ENCODE assay signal across 4 fruit fly cellular contexts in genomic region chrX:8669434-8669833, dm6.
A peak's percentile ranks its signal among the peaks of the same experiment; 100 is the strongest.
TF ChIP-seq lines count a peak whose summit lies in the region.

No protein-coding gene starts in this region.

- TF ChIP-seq CTCF in whole organism, embryonic (GFP tag; optimal IDR thresholded peaks at IDR 0.05; lab: Kevin White, UChicago): no peak

TF ChIP-seq in whole organism, embryonic, 481 proteins besides CTCF, POLR2A, EP300 and RAD21 (continues in another document):
- TF ChIP-seq tup (GFP tag; optimal IDR thresholded peaks at IDR 0.05; lab: Kevin White, UChicago) (no peak), CG11504 (tag; optimal IDR thresholded peaks at IDR 0.05; lab: Kevin White, UChicago) (peak; percentile 0), twi (tag; optimal IDR thresholded peaks at IDR 0.05; lab: Kevin White, UChicago) (no peak), pnt (GFP tag; optimal IDR thresholded peaks at IDR 0.05; lab: Kevin White, UChicago) (no peak), schlank (tag; optimal IDR thresholded peaks at IDR 0.05; lab: Kevin White, UChicago) (no peak), CG17361 (GFP tag; IDR thresholded peaks at IDR 0.05; lab: Robert Waterston, UW) (0 out of 3 replicates have a peak, but pooled peaks have one; percentile 27), Hsf (GFP tag; optimal IDR thresholded peaks at IDR 0.05; lab: Kevin White, UChicago) (no peak), E2f1 (GFP tag; IDR thresholded peaks at IDR 0.05; lab: Robert Waterston, UW) (no peak), p53 (GFP tag; optimal IDR thresholded peaks at IDR 0.05; lab: Kevin White, UChicago) (no peak), CG17328 (GFP tag; IDR thresholded peaks at IDR 0.05; lab: Robert Waterston, UW) (peak; percentile 51; the same call in 1 of the 2 replicates), D19A (tag; optimal IDR thresholded peaks at IDR 0.05; lab: Kevin White, UChicago) (no peak), lmd (GFP tag; IDR thresholded peaks at IDR 0.05; lab: Robert Waterston, UW) (no peak), Ada2b (GFP tag; IDR thresholded peaks at IDR 0.05; lab: Robert Waterston, UW) (no peak), Blimp-1 (GFP tag; optimal IDR thresholded peaks at IDR 0.05; lab: Kevin White, UChicago) (peak; percentile 24), fru (optimal IDR thresholded peaks at IDR 0.05; lab: Kevin White, UChicago) (no peak), gem (tag; optimal IDR thresholded peaks at IDR 0.05; lab: Kevin White, UChicago) (peak; percentile 47), CG8765 (GFP tag; IDR thresholded peaks at IDR 0.05; lab: Robert Waterston, UW) (peak; percentile 33; the same call in 1 of the 2 replicates), dimm (GFP tag; IDR thresholded peaks at IDR 0.05; lab: Robert Waterston, UW) (no peak), sens (GFP tag; lab: Kevin White, UChicago) (peak; percentile 58), Trl (optimal IDR thresholded peaks at IDR 0.05; lab: Kevin White, UChicago) (no peak), Trl (GFP tag; optimal IDR thresholded peaks at IDR 0.05; lab: Kevin White, UChicago) (peak; percentile 5), zfh1 (GFP tag; IDR thresholded peaks at IDR 0.05; lab: Robert Waterston, UW) (peak; percentile 59; the same call in 2 of the 3 replicates), NFAT (GFP tag; IDR thresholded peaks at IDR 0.05; lab: Robert Waterston, UW) (no peak)

TF ChIP-seq in whole organism, prepupa, 60 proteins besides CTCF, POLR2A, EP300 and RAD21 (continues in another document):
- TF ChIP-seq Sox14 (GFP tag; optimal IDR thresholded peaks at IDR 0.05; lab: Kevin White, UChicago) (peak; percentile 10), Ets21C (GFP tag; optimal IDR thresholded peaks at IDR 0.05; lab: Kevin White, UChicago) (no peak), Sox102F (GFP tag; optimal IDR thresholded peaks at IDR 0.05; lab: Kevin White, UChicago) (no peak), CG3032 (tag; optimal IDR thresholded peaks at IDR 0.05; lab: Kevin White, UChicago) (no peak), Ets96B (tag; optimal IDR thresholded peaks at IDR 0.05; lab: Kevin White, UChicago) (peak; percentile 3), cyc (GFP tag; optimal IDR thresholded peaks at IDR 0.05; lab: Kevin White, UChicago) (peak; percentile 39), CG15336 (GFP tag; IDR thresholded peaks at IDR 0.05; lab: Robert Waterston, UW) (no peak), CG10631 (GFP tag; optimal IDR thresholded peaks at IDR 0.05; lab: Kevin White, UChicago) (no peak), net (GFP tag; optimal IDR thresholded peaks at IDR 0.05; lab: Kevin White, UChicago) (no peak), esn (GFP tag; optimal IDR thresholded peaks at IDR 0.05; lab: Kevin White, UChicago) (peak; percentile 50), pdm3 (GFP tag; optimal IDR thresholded peaks at IDR 0.05; lab: Kevin White, UChicago) (no peak), Met (GFP tag; optimal IDR thresholded peaks at IDR 0.05; lab: Kevin White, UChicago) (peak; percentile 39), Gug (GFP tag; IDR thresholded peaks at IDR 0.05; lab: Robert Waterston, UW) (no peak), Smox (GFP tag; optimal IDR thresholded peaks at IDR 0.05; lab: Kevin White, UChicago) (peak; percentile 21), topi (GFP tag; optimal IDR thresholded peaks at IDR 0.05; lab: Kevin White, UChicago) (peak; percentile 10), CG32006 (GFP tag; optimal IDR thresholded peaks at IDR 0.05; lab: Kevin White, UChicago) (no peak), Eip78C (GFP tag; lab: Kevin White, UChicago) (peak; percentile 71), Hr4 (GFP tag; optimal IDR thresholded peaks at IDR 0.05; lab: Kevin White, UChicago) (no peak), lz (GFP tag; optimal IDR thresholded peaks at IDR 0.05; lab: Kevin White, UChicago) (peak; percentile 47), Eip75B (GFP tag; optimal IDR thresholded peaks at IDR 0.05; lab: Kevin White, UChicago) (peak; percentile 7), CG16779 (tag; optimal IDR thresholded peaks at IDR 0.05; lab: Kevin White, UChicago) (no peak), CG8319 (GFP tag; optimal IDR thresholded peaks at IDR 0.05; lab: Kevin White, UChicago) (no peak), CG34406 (GFP tag; optimal IDR thresholded peaks at IDR 0.05; lab: Kevin White, UChicago) (peak; percentile 14), CG9139 (GFP tag; optimal IDR thresholded peaks at IDR 0.05; lab: Kevin White, UChicago) (no peak), Lpt (GFP tag; optimal IDR thresholded peaks at IDR 0.05; lab: Kevin White, UChicago) (no peak)

TF ChIP-seq in whole organism, pupa, 21 proteins besides CTCF, POLR2A, EP300 and RAD21:
- TF ChIP-seq Snoo (tag; optimal IDR thresholded peaks at IDR 0.05; lab: Kevin White, UChicago): peak; percentile 15
- peak; percentile 29 for TF ChIP-seq CG15710 (tag; optimal IDR thresholded peaks at IDR 0.05; lab: Kevin White, UChicago)
- TF ChIP-seq CG8159 (tag; optimal IDR thresholded peaks at IDR 0.05; lab: Kevin White, UChicago): peak; percentile 22
- no peak for TF ChIP-seq CG32121 (GFP tag; IDR thresholded peaks at IDR 0.05; lab: Robert Waterston, UW)

TF ChIP-seq in whole organism, wandering third instar larva, 38 proteins besides CTCF, POLR2A, EP300 and RAD21:
- TF ChIP-seq dl (GFP tag; optimal IDR thresholded peaks at IDR 0.05; lab: Kevin White, UChicago; ENCODE audit: insufficient read depth in 1 of 2, partially characterized antibody in 2 of 2): no peak
- TF ChIP-seq ey (GFP tag; optimal IDR thresholded peaks at IDR 0.05; lab: Kevin White, UChicago): peak; percentile 2
- no peak for TF ChIP-seq woc (GFP tag; optimal IDR thresholded peaks at IDR 0.05; lab: Kevin White, UChicago)
- peak; percentile 35 for TF ChIP-seq h (GFP tag; optimal IDR thresholded peaks at IDR 0.05; lab: Kevin White, UChicago)
- peak; percentile 26 for TF ChIP-seq fru (GFP tag; optimal IDR thresholded peaks at IDR 0.05; lab: Kevin White, UChicago)
- no peak for TF ChIP-seq sv (GFP tag; optimal IDR thresholded peaks at IDR 0.05; lab: Kevin White, UChicago)
- TF ChIP-seq Sp1 (GFP tag; optimal IDR thresholded peaks at IDR 0.05; lab: Kevin White, UChicago): peak; percentile 27
- peak; percentile 57 for TF ChIP-seq HLH106 (tag; optimal IDR thresholded peaks at IDR 0.05; lab: Kevin White, UChicago)
- no peak for TF ChIP-seq Hr83 (GFP tag; optimal IDR thresholded peaks at IDR 0.05; lab: Kevin White, UChicago; ENCODE audit: poor library complexity, severe bottlenecking)
- TF ChIP-seq foxo (GFP tag; optimal IDR thresholded peaks at IDR 0.05; lab: Kevin White, UChicago): peak in 1 of 2 experiments; percentile 26

Comparison
In these comparisons a context has a peak if more than half of its experiments do, and no peak if none do; other contexts are left out.
1. Of the 7 proteins assayed by ChIP-seq in both whole organism, embryonic and whole organism, prepupa: peak only in whole organism, embryonic: Blimp-1; only in whole organism, prepupa: Hr39; in both: none; in neither: 5.